Worm (Caenorhabditis elegans) whole organism, L4/young adult: ENCODE data around the gene F35H10.6.

Experiments used
- W03F9.2 ChIP-seq: fragments of 150-350 bp; optimal IDR thresholded peaks from 2 replicates; lab custom pipeline; 2014; ENCODE audit warnings: missing biosample characterization, missing genetic modification characterization
- dao-5 ChIP-seq: sonication (generic microtip); optimal IDR thresholded peaks from 2 replicates; lab custom pipeline; 2016; ENCODE audit warnings: missing genotype, missing genetic modification characterization, moderate library complexity, missing compliant biosample characterization
- him-1 ChIP-seq: sonication (generic microtip); optimal IDR thresholded peaks from 2 replicates; lab custom pipeline; 2016; ENCODE audit warnings: missing genotype, missing genetic modification reagents, missing genetic modification characterization, missing compliant biosample characterization

ce11 chrIV:8286352-8286751, 13.4 kb upstream of the F35H10.6 start, which contains the start of gene K07H8.9:
- no peak for TF ChIP-seq dao-5
- TF ChIP-seq him-1 (tag; lab: Kevin White, UChicago) = no peak
- TF ChIP-seq W03F9.2 (tag; lab: Kevin White, UChicago) = no peak
